Fruit fly (Drosophila melanogaster): Measurements from ENCODE around the gene ringer.

ringer gene

dm6 chr3L:16381184-16381797 is 22.1 kb upstream of the ringer start, which contains the start of gene Agpat4 (continued):
- peak; percentile 32 for TF ChIP-seq Scr (GFP tag; IDR thresholded peaks at IDR 0.05; ENCODE audit: partially characterized antibody)
- TF ChIP-seq CG10979 (tag; optimal IDR thresholded peaks at IDR 0.05): no peak
- peak; percentile 27 for TF ChIP-seq ERR (GFP tag; optimal IDR thresholded peaks at IDR 0.05)
- peak; percentile 84 for TF ChIP-seq CG8290 (GFP tag; optimal IDR thresholded peaks at IDR 0.05)
- TF ChIP-seq CG8290 (tag; optimal IDR thresholded peaks at IDR 0.05): peak; percentile 61 to 76
- 0 out of 4 replicates have a peak, but pooled peaks have one; percentile 39 for TF ChIP-seq chinmo (GFP tag; IDR thresholded peaks at IDR 0.05; ENCODE audit: partially characterized antibody)
- no peak for TF ChIP-seq Six4 (GFP tag; optimal IDR thresholded peaks at IDR 0.05)
- TF ChIP-seq CG8944 (GFP tag; optimal IDR thresholded peaks at IDR 0.05): no peak
- TF ChIP-seq ham (GFP tag; IDR thresholded peaks at IDR 0.05): no peak
- TF ChIP-seq CG11560 (tag; IDR thresholded peaks at IDR 0.05): no peak
- TF ChIP-seq CG5953 (GFP tag; IDR thresholded peaks at IDR 0.05): no peak
- TF ChIP-seq CG18764 (GFP tag; optimal IDR thresholded peaks at IDR 0.05): no peak
- no peak for TF ChIP-seq fd96Cb (tag; optimal IDR thresholded peaks at IDR 0.05)
- no peak for TF ChIP-seq slbo (GFP tag; IDR thresholded peaks at IDR 0.05)
- no peak for TF ChIP-seq org-1 (GFP tag; optimal IDR thresholded peaks at IDR 0.05)
- no peak for TF ChIP-seq Fer1 (GFP tag; optimal IDR thresholded peaks at IDR 0.05)
- no peak for TF ChIP-seq CG3847 (GFP tag; IDR thresholded peaks at IDR 0.05)
- TF ChIP-seq zfh1 (GFP tag; IDR thresholded peaks at IDR 0.05): no peak
- peak; percentile 60 for TF ChIP-seq sens (GFP tag)
- no peak for TF ChIP-seq CG31441 (GFP tag; IDR thresholded peaks at IDR 0.05)
- no peak for TF ChIP-seq Ssrp (tag; optimal IDR thresholded peaks at IDR 0.05)
- no peak for TF ChIP-seq lab (GFP tag; optimal IDR thresholded peaks at IDR 0.05)
- TF ChIP-seq Sry-β (GFP tag; optimal IDR thresholded peaks at IDR 0.05): no peak
- TF ChIP-seq CG11093 (GFP tag; IDR thresholded peaks at IDR 0.05): no peak
- TF ChIP-seq Rfx (GFP tag; IDR thresholded peaks at IDR 0.05): no peak
- TF ChIP-seq ranshi (GFP tag; IDR thresholded peaks at IDR 0.05): no peak
- TF ChIP-seq pros (GFP tag; optimal IDR thresholded peaks at IDR 0.05): peak; percentile 21
- TF ChIP-seq crc (GFP tag; optimal IDR thresholded peaks at IDR 0.05): no peak
- TF ChIP-seq lbe (GFP tag; optimal IDR thresholded peaks at IDR 0.05): no peak
- no peak for TF ChIP-seq pita (GFP tag; optimal IDR thresholded peaks at IDR 0.05)
- 0 out of 3 replicates have a peak, but pooled peaks have one; percentile 3 for TF ChIP-seq Dbx (GFP tag; IDR thresholded peaks at IDR 0.05)
- TF ChIP-seq CG9797 (GFP tag; optimal IDR thresholded peaks at IDR 0.05): peak; percentile 62
- TF ChIP-seq CG17912 (GFP tag; optimal IDR thresholded peaks at IDR 0.05): no peak
- TF ChIP-seq Hmr (GFP tag; optimal IDR thresholded peaks at IDR 0.05): peak; percentile 34
- no peak for TF ChIP-seq CG10565 (GFP tag; optimal IDR thresholded peaks at IDR 0.05)
- no peak for TF ChIP-seq CG18619 (GFP tag; optimal IDR thresholded peaks at IDR 0.05)
- TF ChIP-seq Adf1 (GFP tag; IDR thresholded peaks at IDR 0.05): no peak
- TF ChIP-seq stwl (tag; optimal IDR thresholded peaks at IDR 0.05): peak; percentile 74
- no peak for TF ChIP-seq CG13775 (GFP tag; optimal IDR thresholded peaks at IDR 0.05)
- TF ChIP-seq fd64A (GFP tag; optimal IDR thresholded peaks at IDR 0.05): no peak
- no peak for TF ChIP-seq CG8388 (GFP tag; optimal IDR thresholded peaks at IDR 0.05)
- no peak for TF ChIP-seq CG12391 (tag; optimal IDR thresholded peaks at IDR 0.05)
- TF ChIP-seq Mrtf (GFP tag; IDR thresholded peaks at IDR 0.05): no peak
- TF ChIP-seq CG32772 (GFP tag; IDR thresholded peaks at IDR 0.05): no peak
- no peak for TF ChIP-seq CG17385 (GFP tag; optimal IDR thresholded peaks at IDR 0.05)
- no peak for TF ChIP-seq run (tag; optimal IDR thresholded peaks at IDR 0.05)
- no peak for TF ChIP-seq CG1602 (GFP tag; optimal IDR thresholded peaks at IDR 0.05)
- TF ChIP-seq Elba2 (GFP tag; optimal IDR thresholded peaks at IDR 0.05): peak; percentile 71
- peak; percentile 68 for TF ChIP-seq CTCF (GFP tag; optimal IDR thresholded peaks at IDR 0.05)
- no peak for TF ChIP-seq CG9215 (GFP tag; IDR thresholded peaks at IDR 0.05)
- peak in 1 of 2 experiments; percentile 40 for TF ChIP-seq tll (GFP tag; optimal IDR thresholded peaks at IDR 0.05)
- no peak for TF ChIP-seq Atf-2 (GFP tag; optimal IDR thresholded peaks at IDR 0.05)

Measured in whole organism, embryonic.